Fruit fly (Drosophila melanogaster) whole organism, embryonic: ENCODE measurements around the gene gro.
A peak's percentile ranks its signal among the peaks of the same experiment; 100 is the strongest.

Source experiments
- Blimp-1 ChIP-seq: fragments of 200-800 bp; sonication (Bioruptor generic); optimal IDR thresholded peaks from 3 replicates; lab custom pipeline; 2018; ENCODE audit warnings: missing biosample characterization, missing genetic modification characterization, mild to moderate bottlenecking, moderate library complexity, missing genetic modification reagents
- BtbVII ChIP-seq: fragments of 200-800 bp; sonication (Bioruptor generic); optimal IDR thresholded peaks from 3 replicates; lab custom pipeline; 2017; ENCODE audit warnings: missing biosample characterization, mild to moderate bottlenecking, missing genetic modification characterization
- CG10267 ChIP-seq: fragments of 200-800 bp; sonication (Bioruptor generic); optimal IDR thresholded peaks from 2 replicates; lab custom pipeline; 2018; ENCODE audit warnings: missing biosample characterization, mild to moderate bottlenecking, missing genetic modification characterization, moderate library complexity
- CG11398 ChIP-seq: fragments of 200-800 bp; sonication (Bioruptor generic); optimal IDR thresholded peaks from 2 replicates; lab custom pipeline; 2016; ENCODE audit warnings: missing biosample characterization, missing genetic modification characterization
- CG14441 ChIP-seq: fragments of 200-800 bp; sonication (Bioruptor generic); IDR thresholded peaks from 2 replicates; pipeline ENCODE4 v1.3.6; 2022; ENCODE audit warnings: missing biosample characterization, missing genetic modification characterization
- CG14667 ChIP-seq: fragments of 200-800 bp; sonication (Bioruptor generic); IDR thresholded peaks from 2 replicates; pipeline ENCODE4 v1.3.6; 2022; ENCODE audit warnings: missing biosample characterization, missing genetic modification characterization
- CG15269 ChIP-seq: fragments of 200-800 bp; sonication (Bioruptor generic); optimal IDR thresholded peaks from 2 replicates; lab custom pipeline; 2018; ENCODE audit warnings: missing biosample characterization, mild to moderate bottlenecking, missing genetic modification characterization, moderate library complexity
- CG17385 ChIP-seq: fragments of 200-800 bp; sonication (Bioruptor generic); optimal IDR thresholded peaks from 3 replicates; lab custom pipeline; 2018; ENCODE audit warnings: missing biosample characterization, mild to moderate bottlenecking, missing genetic modification characterization
- CG17802 ChIP-seq: fragments of 200-800 bp; sonication (Bioruptor generic); optimal IDR thresholded peaks from 2 replicates; lab custom pipeline; 2018; ENCODE audit warnings: missing biosample characterization, mild to moderate bottlenecking, missing genetic modification characterization, moderate library complexity
- CG18476 ChIP-seq: fragments of 200-800 bp; sonication (Bioruptor generic); optimal IDR thresholded peaks from 2 replicates; lab custom pipeline; 2016; ENCODE audit warnings: missing biosample characterization, mild to moderate bottlenecking, missing genetic modification characterization
- CG2875 ChIP-seq: fragments of 200-800 bp; sonication (Bioruptor generic); optimal IDR thresholded peaks from 2 replicates; lab custom pipeline; 2017; ENCODE audit warnings: missing biosample characterization, mild to moderate bottlenecking, missing genetic modification characterization, missing genetic modification reagents
- CG30020 ChIP-seq: fragments of 200-800 bp; optimal IDR thresholded peaks from 2 replicates; lab custom pipeline; 2019; ENCODE audit warnings: missing biosample characterization, mild to moderate bottlenecking, missing genetic modification characterization, moderate library complexity
- CG32772 ChIP-seq: fragments of 200-800 bp; sonication (Bioruptor generic); IDR thresholded peaks from 2 replicates; pipeline ENCODE4 v1.3.6; 2022; ENCODE audit warnings: missing biosample characterization, missing genetic modification characterization
- CG42726 ChIP-seq: fragments of 200-800 bp; sonication (Bioruptor generic); IDR thresholded peaks from 2 replicates; pipeline ENCODE4 v1.3.6; 2022; ENCODE audit warnings: missing biosample characterization, missing genetic modification characterization; ENCODE audit not compliant: partially characterized antibody
- CG4328 ChIP-seq: fragments of 200-800 bp; sonication (Bioruptor generic); optimal IDR thresholded peaks from 3 replicates; lab custom pipeline; 2017; ENCODE audit warnings: missing biosample characterization, missing genetic modification reagents, missing genetic modification characterization
- CG43689 ChIP-seq: fragments of 200-800 bp; sonication (Bioruptor generic); IDR thresholded peaks from 2 replicates; pipeline ENCODE4 v1.3.6; 2022; ENCODE audit warnings: missing biosample characterization, missing genetic modification characterization
- CG6175 ChIP-seq: fragments of 200-800 bp; sonication (Bioruptor generic); IDR thresholded peaks from 3 replicates; pipeline ENCODE4 v1.3.6; 2022; ENCODE audit warnings: missing biosample characterization, missing genetic modification characterization
- CG6272 ChIP-seq: fragments of 200-800 bp; sonication (Bioruptor generic); IDR thresholded peaks from 2 replicates; pipeline ENCODE4 v1.3.6; 2022; ENCODE audit warnings: missing biosample characterization, missing genetic modification characterization
- CG6654 ChIP-seq: fragments of 200-800 bp; sonication (Bioruptor generic); optimal IDR thresholded peaks from 2 replicates; lab custom pipeline; 2017; ENCODE audit warnings: missing biosample characterization, mild to moderate bottlenecking, missing genetic modification characterization
- CG6689 ChIP-seq: fragments of 200-800 bp; sonication (Bioruptor generic); IDR thresholded peaks from 2 replicates; pipeline ENCODE4 v1.3.6; 2022; ENCODE audit warnings: missing biosample characterization, missing genetic modification characterization
- CG7839 ChIP-seq: fragments of 200-800 bp; sonication (Bioruptor generic); optimal IDR thresholded peaks from 3 replicates; lab custom pipeline; 2018; ENCODE audit warnings: missing biosample characterization, mild to moderate bottlenecking, missing genetic modification characterization, moderate library complexity
- CG7928 ChIP-seq: fragments of 200-800 bp; sonication (Bioruptor generic); optimal IDR thresholded peaks from 2 replicates; lab custom pipeline; 2017; ENCODE audit warnings: missing biosample characterization, mild to moderate bottlenecking, missing genetic modification characterization
- CG9215 ChIP-seq: fragments of 200-800 bp; sonication (Bioruptor generic); IDR thresholded peaks from 2 replicates; pipeline ENCODE4 v1.3.6; 2022; ENCODE audit warnings: missing biosample characterization, missing genetic modification characterization
- Dbx ChIP-seq: fragments of 200-800 bp; sonication (Bioruptor generic); IDR thresholded peaks from 3 replicates; pipeline ENCODE4 v1.3.6; 2022; ENCODE audit warnings: missing biosample characterization, missing genetic modification characterization
- Ets65A ChIP-seq: fragments of 200-800 bp; sonication (Bioruptor generic); peaks from one replicate; lab custom pipeline; 2016; ENCODE audit warnings: missing biosample characterization, missing genetic modification characterization
- H2.0 ChIP-seq: fragments of 200-800 bp; sonication (Bioruptor generic); IDR thresholded peaks from 2 replicates; pipeline ENCODE4 v1.3.6; 2022; ENCODE audit warnings: missing biosample characterization, missing genetic modification characterization
- Hand ChIP-seq: fragments of 200-800 bp; sonication (Bioruptor generic); optimal IDR thresholded peaks from 2 replicates; lab custom pipeline; 2017; ENCODE audit warnings: mild to moderate bottlenecking, missing biosample characterization, missing genetic modification reagents, missing genetic modification characterization
- Lim3 ChIP-seq: fragments of 200-800 bp; sonication (Bioruptor generic); IDR thresholded peaks from 2 replicates; pipeline ENCODE4 v1.3.6; 2022; ENCODE audit warnings: missing biosample characterization, missing genetic modification characterization
- NFAT ChIP-seq: fragments of 200-800 bp; sonication (Bioruptor generic); IDR thresholded peaks from 2 replicates; pipeline ENCODE4 v1.3.6; 2022; ENCODE audit warnings: missing biosample characterization, missing genetic modification characterization
- Scr ChIP-seq: fragments of 200-800 bp; sonication (Bioruptor generic); IDR thresholded peaks from 2 replicates; pipeline ENCODE4 v1.3.6; 2022; ENCODE audit warnings: missing biosample characterization, missing genetic modification characterization; ENCODE audit not compliant: partially characterized antibody
- Sox102F ChIP-seq: fragments of 200-800 bp; sonication (Bioruptor generic); optimal IDR thresholded peaks from 2 replicates; lab custom pipeline; 2018; ENCODE audit warnings: missing biosample characterization, mild to moderate bottlenecking, missing genetic modification characterization, moderate library complexity
- aop ChIP-seq: fragments of 200-800 bp; sonication (Bioruptor generic); IDR thresholded peaks from 2 replicates; pipeline ENCODE4 v1.3.6; 2022; ENCODE audit warnings: missing biosample characterization, missing genetic modification characterization
- dan ChIP-seq: fragments of 200-800 bp; sonication (Bioruptor generic); IDR thresholded peaks from 2 replicates; pipeline ENCODE4 v1.3.6; 2022; ENCODE audit warnings: missing biosample characterization, missing genetic modification characterization
- disco-r ChIP-seq: fragments of 200-800 bp; sonication (Bioruptor generic); optimal IDR thresholded peaks from 2 replicates; lab custom pipeline; 2016; ENCODE audit warnings: missing biosample characterization, missing genetic modification characterization
- dysf ChIP-seq: fragments of 200-800 bp; sonication (Bioruptor generic); IDR thresholded peaks from 3 replicates; pipeline ENCODE4 v1.3.6; 2022; ENCODE audit warnings: missing biosample characterization, missing genetic modification characterization
- eve ChIP-seq, 2 experiments: fragments of >200 bp; optimal IDR thresholded peaks; 2 replicates each; lab custom pipeline; 2017; ENCODE audit warnings: missing biosample characterization in 2 of 2, missing genetic modification characterization in 2 of 2
- inv ChIP-seq: fragments of 200-800 bp; sonication (Bioruptor generic); IDR thresholded peaks from 2 replicates; pipeline ENCODE4 v1.3.6; 2022; ENCODE audit warnings: missing biosample characterization, missing genetic modification characterization; ENCODE audit not compliant: partially characterized antibody
- jigr1 ChIP-seq: fragments of 200-800 bp; sonication (Bioruptor generic); IDR thresholded peaks from 3 replicates; pipeline ENCODE4 v1.3.6; 2022; ENCODE audit warnings: missing biosample characterization, missing genetic modification characterization
- lilli ChIP-seq: fragments of 200-800 bp; sonication (Bioruptor generic); optimal IDR thresholded peaks from 3 replicates; lab custom pipeline; 2016; ENCODE audit warnings: missing biosample characterization, missing genetic modification characterization
- nerfin-1 ChIP-seq: fragments of 200-800 bp; sonication (Bioruptor generic); optimal IDR thresholded peaks from 3 replicates; lab custom pipeline; 2019; ENCODE audit warnings: missing biosample characterization, mild to moderate bottlenecking, missing genetic modification characterization, moderate library complexity
- otp ChIP-seq: fragments of 200-800 bp; sonication (Bioruptor generic); IDR thresholded peaks from 3 replicates; pipeline ENCODE4, ENCODE4 v1.3.6; 2022; ENCODE audit warnings: missing biosample characterization, missing genetic modification characterization
- pan ChIP-seq, 4 experiments: fragments of >200 bp in 3 of 4; fragments of 200-800 bp in 1 of 4; sonication (Bioruptor generic) in 1 of 4; optimal IDR thresholded peaks in 3 of 4; IDR thresholded peaks in 1 of 4; 2 replicates each; pipeline versions ENCODE4 v1.3.6 to Lab custom; 2017 to 2022; ENCODE audit warnings: missing biosample characterization in 2 of 4, missing genetic modification characterization in 2 of 4, mixed read lengths in 1 of 4
- phol ChIP-seq: fragments of 200-800 bp; sonication (Bioruptor generic); optimal IDR thresholded peaks from 3 replicates; lab custom pipeline; 2018; ENCODE audit warnings: missing biosample characterization, mild to moderate bottlenecking, missing genetic modification characterization, moderate library complexity
- sob ChIP-seq: fragments of 200-800 bp; sonication (Bioruptor generic); IDR thresholded peaks from 2 replicates; pipeline ENCODE4 v1.3.6; 2022; ENCODE audit warnings: missing biosample characterization, missing genetic modification characterization

Gene gro

DNA sequence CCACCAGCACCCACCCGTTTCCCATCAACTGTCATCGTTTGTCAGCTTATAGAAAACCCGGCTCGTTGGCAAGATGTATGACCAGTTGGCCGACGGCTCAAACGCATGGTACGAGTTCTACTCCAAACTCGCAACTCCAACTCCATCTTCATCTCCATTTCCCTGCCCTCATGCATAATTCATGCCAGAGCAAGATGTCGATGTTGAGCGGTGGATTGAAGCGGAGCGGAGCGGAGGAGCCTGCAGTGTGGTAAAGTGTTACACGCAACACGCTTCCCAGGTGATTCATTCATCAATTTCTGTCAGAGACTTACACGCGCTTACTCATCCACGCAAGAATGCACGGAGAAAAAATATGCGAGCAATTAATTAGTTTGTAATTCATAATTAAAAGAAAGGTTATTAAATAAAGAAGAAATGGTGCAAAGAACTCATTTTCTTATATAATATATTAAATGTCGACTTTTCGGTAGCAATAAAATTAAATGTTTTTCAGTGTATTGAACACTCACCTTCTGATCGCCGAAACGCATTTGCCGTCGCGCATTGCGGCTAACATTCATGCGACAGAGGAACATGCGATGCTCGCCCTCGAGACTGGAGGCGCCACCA, 40.0 kb downstream of the gro start (continued):
- TF ChIP-seq CG43689 (GFP tag; lab: Robert Waterston, UW): no peak
- no peak for TF ChIP-seq CG42726 (GFP tag; lab: Robert Waterston, UW)
- peak; percentile 73 for TF ChIP-seq Sox102F (GFP tag; lab: Kevin White, UChicago)
- TF ChIP-seq eve (GFP tag; optimal IDR thresholded peaks at IDR 0.05; lab: Kevin White, UChicago): no peak
- peak; percentile 46; the same call in 1 of the 2 replicates for TF ChIP-seq CG6689
- no peak for TF ChIP-seq Dbx (GFP tag; lab: Robert Waterston, UW)
- peak; percentile 15 for TF ChIP-seq lilli
- peak; percentile 55 for TF ChIP-seq CG14441
- no peak for TF ChIP-seq Ets65A
- TF ChIP-seq CG4328: no peak
- peak; percentile 47 for TF ChIP-seq CG17385 (GFP tag; lab: Kevin White, UChicago)
- TF ChIP-seq, all 482 proteins: peak for 163

DNA sequence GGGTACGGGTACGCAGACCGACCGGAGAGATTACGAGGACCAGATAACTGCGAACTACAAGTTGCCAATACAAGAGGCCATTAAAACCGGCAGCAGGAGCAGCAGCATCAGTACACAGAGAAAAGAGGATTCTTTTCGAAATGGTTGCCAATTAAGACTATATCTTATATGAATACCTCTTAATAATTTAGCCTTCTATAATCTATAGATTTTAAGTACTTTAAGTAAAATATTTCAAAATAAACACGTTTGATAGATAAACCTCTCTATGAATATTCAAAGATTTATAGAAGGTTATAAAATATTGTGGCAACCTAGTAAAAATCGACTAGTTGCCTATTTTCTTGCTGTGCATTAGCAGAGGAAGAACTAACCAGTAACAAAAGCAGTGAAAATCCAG, 54.0 kb downstream of the gro start:
- no peak for TF ChIP-seq H2.0 (GFP tag; lab: Robert Waterston, UW)
- no peak for TF ChIP-seq Lim3 (GFP tag; lab: Robert Waterston, UW)
- TF ChIP-seq disco-r (GFP tag; lab: Kevin White, UChicago): no peak
- no peak for TF ChIP-seq CG6654 (GFP tag; lab: Kevin White, UChicago)
- no peak for TF ChIP-seq CG14667 (GFP tag; lab: Robert Waterston, UW)
- no peak for TF ChIP-seq CG6272 (GFP tag; lab: Robert Waterston, UW)
- no peak for TF ChIP-seq Hand (GFP tag; lab: Kevin White, UChicago)
- TF ChIP-seq CG7839 (tag; lab: Kevin White, UChicago): no peak
- TF ChIP-seq BtbVII (GFP tag; lab: Kevin White, UChicago): no peak
- TF ChIP-seq Scr: no peak
- no peak for TF ChIP-seq inv
- no peak for TF ChIP-seq CG11398 (GFP tag; lab: Kevin White, UChicago)
- no peak for TF ChIP-seq CG6175 (GFP tag; lab: Robert Waterston, UW)

DNA sequence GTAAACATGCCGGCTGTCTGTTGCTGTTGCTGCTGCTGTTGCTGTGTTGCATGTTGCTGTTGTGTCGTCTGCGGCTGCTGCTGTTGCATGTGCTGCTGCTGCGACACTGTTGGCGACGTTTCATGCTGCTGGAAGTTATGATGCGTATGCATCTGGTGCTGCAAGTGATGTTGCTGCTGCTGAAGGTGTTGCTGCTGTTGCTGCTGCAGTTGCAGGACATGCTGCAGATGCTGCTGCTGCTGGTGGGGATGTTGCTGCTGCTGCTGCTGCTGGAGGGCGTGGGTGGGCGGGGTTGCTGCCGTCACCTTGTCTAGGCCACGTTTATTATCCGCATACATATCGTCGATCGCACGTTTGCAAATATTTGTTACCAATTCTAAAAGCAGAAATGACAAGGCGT, 54.7 kb downstream of the gro start:
- TF ChIP-seq aop (GFP tag; lab: Robert Waterston, UW) (no peak), NFAT (GFP tag; lab: Robert Waterston, UW) (0 out of 2 replicates have a peak, but pooled peaks have one; percentile 13), dysf (peak; percentile 28; the same call in 1 of the 3 replicates), jigr1 (GFP tag; lab: Robert Waterston, UW) (no peak), CG9215 (GFP tag; lab: Robert Waterston, UW) (0 out of 2 replicates have a peak, but pooled peaks have one; percentile 25), dan (GFP tag; lab: Robert Waterston, UW) (0 out of 2 replicates have a peak, but pooled peaks have one; percentile 11), Blimp-1 (no peak)

DNA sequence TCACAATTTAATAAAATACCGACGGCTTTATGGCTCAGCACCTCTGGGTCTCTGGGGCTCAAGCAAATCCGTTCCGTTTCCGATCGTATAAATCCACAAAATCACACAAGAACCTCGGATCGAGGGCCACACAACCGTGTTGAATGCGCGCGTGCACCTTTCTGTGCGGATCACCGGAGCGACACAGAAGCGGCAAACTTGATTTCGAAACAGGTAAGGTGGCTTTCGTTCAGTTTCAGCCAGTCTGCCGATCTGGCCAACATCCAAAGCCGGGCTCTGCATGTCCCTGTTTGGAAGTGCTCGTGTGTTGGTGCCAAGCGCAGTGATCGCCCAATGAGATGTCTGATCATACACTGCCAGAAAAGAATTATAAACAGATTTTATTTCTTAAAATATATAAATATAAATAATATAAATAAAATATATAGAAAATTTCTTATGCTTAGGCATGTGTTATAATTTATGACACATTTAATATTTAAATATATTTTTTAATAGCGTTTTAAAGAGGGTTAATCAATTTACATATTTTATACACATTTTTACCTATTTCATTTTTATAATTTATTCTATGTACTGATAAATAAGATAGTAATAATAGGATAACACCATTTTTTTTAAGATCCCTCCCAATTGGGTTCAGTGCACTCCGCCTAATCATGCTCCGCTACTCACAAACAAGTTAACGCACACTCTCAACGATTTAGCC, 57.1 kb downstream of the gro start, which contains the start of gene dysf:
TSS of gene dysf (minus strand) at position 210 of the 709 bp plus-strand sequence.
- TF ChIP-seq CG17385 (GFP tag; lab: Kevin White, UChicago) (peak; percentile 64), otp (no peak), phol (tag; lab: Kevin White, UChicago) (peak; percentile 83), CG30020 (tag; lab: Kevin White, UChicago) (no peak), CG2875 (GFP tag; lab: Kevin White, UChicago) (peak; percentile 51), CG15269 (tag; lab: Kevin White, UChicago) (peak; percentile 70), pan (optimal IDR thresholded peaks at IDR 0.05; lab: Kevin White, UChicago) (no peak), pan (GFP tag; optimal IDR thresholded peaks at IDR 0.05 in 1 of 2, IDR thresholded peaks at IDR 0.05 in 1 of 2) (peak in 1 of 2 experiments; percentile 50), CG18476 (GFP tag; lab: Kevin White, UChicago) (peak; percentile 47), CG10267 (tag; lab: Kevin White, UChicago) (peak; percentile 80), CG32772 (peak; percentile 11; the same call in 1 of the 2 replicates), CG4328 (peak; percentile 52), sob (0 out of 2 replicates have a peak, but pooled peaks have one; percentile 25), nerfin-1 (tag; lab: Kevin White, UChicago) (peak; percentile 60), CG17802 (tag; lab: Kevin White, UChicago) (no peak), CG7928 (GFP tag; lab: Kevin White, UChicago) (no peak)
